Fruit fly (Drosophila melanogaster) whole organism, embryonic: ENCODE measurements around the gene CG4968.
A peak's percentile ranks its signal among the peaks of the same experiment; 100 is the strongest.

Experiments used
- CG10366 ChIP-seq: fragments of 200-800 bp; sonication (Bioruptor generic); IDR thresholded peaks from 2 replicates; pipeline ENCODE4 v1.3.6; 2022; ENCODE audit warnings: missing biosample characterization, missing genetic modification characterization
- CG10565 ChIP-seq: fragments of 200-800 bp; sonication (Bioruptor generic); optimal IDR thresholded peaks from 3 replicates; lab custom pipeline; 2016; ENCODE audit warnings: missing biosample characterization, mild to moderate bottlenecking, missing genetic modification characterization
- CG10979 ChIP-seq: fragments of 200-800 bp; sonication (Bioruptor generic); optimal IDR thresholded peaks from 2 replicates; lab custom pipeline; 2018; ENCODE audit warnings: missing biosample characterization, mild to moderate bottlenecking, missing genetic modification characterization, moderate library complexity
- CG11085 ChIP-seq: fragments of 200-800 bp; sonication (Bioruptor generic); IDR thresholded peaks from 2 replicates; pipeline ENCODE4 v1.3.6; 2022; ENCODE audit warnings: missing biosample characterization, missing genetic modification characterization
- CG11723 ChIP-seq: fragments of 200-800 bp; sonication (Bioruptor generic); optimal IDR thresholded peaks from 2 replicates; lab custom pipeline; 2017; ENCODE audit warnings: missing biosample characterization, mild to moderate bottlenecking, missing genetic modification characterization
- CG12219 ChIP-seq: fragments of 200-800 bp; sonication (Bioruptor generic); optimal IDR thresholded peaks from 3 replicates; lab custom pipeline; 2018; ENCODE audit warnings: missing biosample characterization, mild to moderate bottlenecking, missing genetic modification characterization
- CG12391 ChIP-seq: fragments of 200-800 bp; sonication (Bioruptor generic); optimal IDR thresholded peaks from 3 replicates; lab custom pipeline; 2018; ENCODE audit warnings: missing biosample characterization, mild to moderate bottlenecking, missing genetic modification characterization, moderate library complexity
- CG14710 ChIP-seq: fragments of 200-800 bp; sonication (Bioruptor generic); optimal IDR thresholded peaks from 3 replicates; lab custom pipeline; 2019; ENCODE audit warnings: missing biosample characterization, mild to moderate bottlenecking, missing genetic modification characterization, moderate library complexity
- CG14965 ChIP-seq: fragments of 200-800 bp; sonication (Bioruptor generic); optimal IDR thresholded peaks from 2 replicates; lab custom pipeline; 2016; ENCODE audit warnings: missing biosample characterization, missing genetic modification characterization, borderline replicate concordance
- CG15011 ChIP-seq: fragments of 200-800 bp; sonication (Bioruptor generic); optimal IDR thresholded peaks from 3 replicates; lab custom pipeline; 2018; ENCODE audit warnings: missing biosample characterization, mild to moderate bottlenecking, missing genetic modification characterization
- CG1529 ChIP-seq: fragments of 200-800 bp; sonication (Bioruptor generic); optimal IDR thresholded peaks from 3 replicates; lab custom pipeline; 2018; ENCODE audit warnings: missing biosample characterization, missing genetic modification characterization
- CG15601 ChIP-seq: fragments of 200-800 bp; sonication (Bioruptor generic); optimal IDR thresholded peaks from 3 replicates; lab custom pipeline; 2019; ENCODE audit warnings: missing biosample characterization, mild to moderate bottlenecking, missing genetic modification characterization, moderate library complexity
- CG16813 ChIP-seq: fragments of 200-800 bp; sonication (Bioruptor generic); IDR thresholded peaks from 3 replicates; pipeline ENCODE4 v1.3.6; 2022; ENCODE audit warnings: missing biosample characterization, missing genetic modification characterization; ENCODE audit not compliant: partially characterized antibody
- CG17361 ChIP-seq: fragments of 200-800 bp; sonication (Bioruptor generic); IDR thresholded peaks from 3 replicates; pipeline ENCODE4 v1.3.6; 2022; ENCODE audit warnings: missing biosample characterization, missing genetic modification characterization
- CG17829 ChIP-seq: fragments of 200-800 bp; optimal IDR thresholded peaks from 2 replicates; lab custom pipeline; 2019; ENCODE audit warnings: missing biosample characterization, mild to moderate bottlenecking, missing genetic modification characterization, moderate library complexity
- CG18011 ChIP-seq: fragments of 200-800 bp; sonication (Bioruptor generic); optimal IDR thresholded peaks from 2 replicates; lab custom pipeline; 2017; ENCODE audit warnings: missing biosample characterization, missing genetic modification characterization, mild to moderate bottlenecking, moderate library complexity, missing genotype
- CG18262 ChIP-seq: fragments of 200-800 bp; optimal IDR thresholded peaks from 3 replicates; lab custom pipeline; 2019; ENCODE audit warnings: missing biosample characterization, mild to moderate bottlenecking, missing genetic modification characterization, moderate library complexity
- CG18476 ChIP-seq: fragments of 200-800 bp; sonication (Bioruptor generic); optimal IDR thresholded peaks from 2 replicates; lab custom pipeline; 2016; ENCODE audit warnings: missing biosample characterization, mild to moderate bottlenecking, missing genetic modification characterization
- CG2129 ChIP-seq: fragments of 200-800 bp; sonication (Bioruptor generic); IDR thresholded peaks from 2 replicates; pipeline ENCODE4 v1.3.6; 2022; ENCODE audit warnings: missing biosample characterization, missing genetic modification characterization; ENCODE audit not compliant: partially characterized antibody
- CG2712 ChIP-seq: fragments of 200-800 bp; optimal IDR thresholded peaks from 3 replicates; lab custom pipeline; 2019; ENCODE audit warnings: missing biosample characterization, mild to moderate bottlenecking, missing genetic modification characterization, moderate library complexity
- CG2875 ChIP-seq: fragments of 200-800 bp; sonication (Bioruptor generic); optimal IDR thresholded peaks from 2 replicates; lab custom pipeline; 2017; ENCODE audit warnings: missing biosample characterization, mild to moderate bottlenecking, missing genetic modification characterization, missing genetic modification reagents
- CG9797 ChIP-seq: fragments of 200-800 bp; sonication (Bioruptor generic); optimal IDR thresholded peaks from 3 replicates; lab custom pipeline; 2018; ENCODE audit warnings: missing biosample characterization, mild to moderate bottlenecking, missing genetic modification characterization
- Doc2 ChIP-seq: fragments of 200-800 bp; sonication (Bioruptor generic); IDR thresholded peaks from 2 replicates; pipeline ENCODE4 v1.3.6; 2022; ENCODE audit warnings: missing biosample characterization, missing genetic modification characterization
- Doc3 ChIP-seq: fragments of 200-800 bp; sonication (Bioruptor generic); IDR thresholded peaks from 3 replicates; pipeline ENCODE4 v1.3.6; 2022; ENCODE audit warnings: missing biosample characterization, missing genetic modification characterization; ENCODE audit not compliant: partially characterized antibody
- Fer3 ChIP-seq: fragments of 200-800 bp; sonication (Bioruptor generic); optimal IDR thresholded peaks from 2 replicates; lab custom pipeline; 2018; ENCODE audit warnings: missing biosample characterization, mild to moderate bottlenecking, missing genetic modification characterization, moderate library complexity
- Gug ChIP-seq: fragments of 200-800 bp; sonication (Bioruptor generic); IDR thresholded peaks from 4 replicates; pipeline ENCODE4 v1.3.6; 2022; ENCODE audit warnings: missing biosample characterization, missing genetic modification characterization
- HmgZ ChIP-seq: fragments of 200-800 bp; sonication (Bioruptor generic); optimal IDR thresholded peaks from 2 replicates; lab custom pipeline; 2018; ENCODE audit warnings: missing biosample characterization, mild to moderate bottlenecking, missing genetic modification characterization
- Hr3 ChIP-seq: fragments of 200-800 bp; sonication (Bioruptor generic); optimal IDR thresholded peaks from 3 replicates; lab custom pipeline; 2016; ENCODE audit warnings: missing biosample characterization, missing genetic modification characterization
- Myb ChIP-seq: fragments of 200-800 bp; sonication (Bioruptor generic); optimal IDR thresholded peaks from 2 replicates; lab custom pipeline; 2016; ENCODE audit warnings: missing biosample characterization, missing genetic modification characterization
- PHDP ChIP-seq: fragments of 200-800 bp; sonication (Bioruptor generic); optimal IDR thresholded peaks from 3 replicates; lab custom pipeline; 2018; ENCODE audit warnings: missing biosample characterization, mild to moderate bottlenecking, missing genetic modification characterization, moderate library complexity
- Scr ChIP-seq: fragments of 200-800 bp; sonication (Bioruptor generic); IDR thresholded peaks from 2 replicates; pipeline ENCODE4 v1.3.6; 2022; ENCODE audit warnings: missing biosample characterization, missing genetic modification characterization; ENCODE audit not compliant: partially characterized antibody
- Xbp1 ChIP-seq: fragments of 200-800 bp; sonication (Bioruptor generic); optimal IDR thresholded peaks from 3 replicates; lab custom pipeline; 2016; ENCODE audit warnings: missing biosample characterization, mild to moderate bottlenecking, missing genetic modification characterization
- YL-1 ChIP-seq: fragments of 200-800 bp; sonication (Bioruptor generic); optimal IDR thresholded peaks from 3 replicates; lab custom pipeline; 2017; ENCODE audit warnings: missing biosample characterization, mild to moderate bottlenecking, missing genetic modification characterization
- ara ChIP-seq: fragments of 200-800 bp; sonication (Bioruptor generic); IDR thresholded peaks from 2 replicates; pipeline ENCODE4 v1.3.6; 2022; ENCODE audit warnings: missing biosample characterization, missing genetic modification characterization
- bab2 ChIP-seq: fragments of 200-800 bp; sonication (Bioruptor generic); optimal IDR thresholded peaks from 2 replicates; lab custom pipeline; 2016; ENCODE audit warnings: missing biosample characterization, missing genetic modification characterization
- crp ChIP-seq, 2 experiments: fragments of 200-800 bp; sonication (Bioruptor generic); optimal IDR thresholded peaks; 2 replicates in 1 of 2; 3 replicates in 1 of 2; lab custom pipeline; 2017; ENCODE audit warnings: missing biosample characterization in 2 of 2, missing genetic modification characterization in 2 of 2, mild to moderate bottlenecking in 1 of 2, moderate library complexity in 1 of 2
- ewg ChIP-seq: fragments of 200-800 bp; sonication (Bioruptor generic); optimal IDR thresholded peaks from 3 replicates; lab custom pipeline; 2017; ENCODE audit warnings: mild to moderate bottlenecking, missing biosample characterization, missing genetic modification reagents, missing genetic modification characterization
- fd3F ChIP-seq: fragments of 200-800 bp; sonication (Bioruptor generic); optimal IDR thresholded peaks from 2 replicates; lab custom pipeline; 2018; ENCODE audit warnings: missing biosample characterization, mild to moderate bottlenecking, missing genetic modification characterization, moderate library complexity
- fu2 ChIP-seq: fragments of 200-800 bp; sonication (Bioruptor generic); optimal IDR thresholded peaks from 2 replicates; lab custom pipeline; 2016; ENCODE audit warnings: missing biosample characterization, missing genetic modification characterization
- grau ChIP-seq: fragments of 200-800 bp; optimal IDR thresholded peaks from 3 replicates; lab custom pipeline; 2019; ENCODE audit warnings: missing biosample characterization, mild to moderate bottlenecking, missing genetic modification characterization, moderate library complexity
- lab ChIP-seq: fragments of 200-800 bp; sonication (Bioruptor generic); optimal IDR thresholded peaks from 3 replicates; lab custom pipeline; 2017; ENCODE audit warnings: missing biosample characterization, missing genetic modification characterization, mild to moderate bottlenecking, moderate library complexity, missing genetic modification reagents
- lola ChIP-seq, 3 experiments: fragments of >200 bp in 2 of 3; fragments of 200-800 bp in 1 of 3; sonication (Bioruptor generic) in 1 of 3; optimal IDR thresholded peaks; 2 replicates each; lab custom pipeline; 2017 to 2019; ENCODE audit warnings: missing biosample characterization in 3 of 3, missing genetic modification characterization in 3 of 3, mild to moderate bottlenecking in 1 of 3, moderate library complexity in 1 of 3
- maf-S ChIP-seq: fragments of 200-800 bp; sonication (Bioruptor generic); optimal IDR thresholded peaks from 2 replicates; lab custom pipeline; 2016; ENCODE audit warnings: missing biosample characterization, missing genetic modification characterization
- nau ChIP-seq: fragments of 200-800 bp; sonication (Bioruptor generic); optimal IDR thresholded peaks from 3 replicates; lab custom pipeline; 2017; ENCODE audit warnings: missing biosample characterization, mild to moderate bottlenecking, missing genetic modification characterization, missing genetic modification reagents
- phol ChIP-seq: fragments of 200-800 bp; sonication (Bioruptor generic); optimal IDR thresholded peaks from 3 replicates; lab custom pipeline; 2018; ENCODE audit warnings: missing biosample characterization, mild to moderate bottlenecking, missing genetic modification characterization, moderate library complexity
- psq ChIP-seq: fragments of 200-800 bp; sonication (Bioruptor generic); optimal IDR thresholded peaks from 2 replicates; lab custom pipeline; 2017; ENCODE audit warnings: missing biosample characterization, missing genetic modification characterization
- sens ChIP-seq: fragments of 200-800 bp; sonication (Bioruptor generic); peaks from one replicate; lab custom pipeline; 2016; ENCODE audit warnings: missing biosample characterization, missing genetic modification characterization
- wek ChIP-seq: fragments of 200-800 bp; sonication (Bioruptor generic); optimal IDR thresholded peaks from 3 replicates; lab custom pipeline; 2018; ENCODE audit warnings: missing biosample characterization, mild to moderate bottlenecking, missing genetic modification characterization, moderate library complexity

Gene CG4968

DNA sequence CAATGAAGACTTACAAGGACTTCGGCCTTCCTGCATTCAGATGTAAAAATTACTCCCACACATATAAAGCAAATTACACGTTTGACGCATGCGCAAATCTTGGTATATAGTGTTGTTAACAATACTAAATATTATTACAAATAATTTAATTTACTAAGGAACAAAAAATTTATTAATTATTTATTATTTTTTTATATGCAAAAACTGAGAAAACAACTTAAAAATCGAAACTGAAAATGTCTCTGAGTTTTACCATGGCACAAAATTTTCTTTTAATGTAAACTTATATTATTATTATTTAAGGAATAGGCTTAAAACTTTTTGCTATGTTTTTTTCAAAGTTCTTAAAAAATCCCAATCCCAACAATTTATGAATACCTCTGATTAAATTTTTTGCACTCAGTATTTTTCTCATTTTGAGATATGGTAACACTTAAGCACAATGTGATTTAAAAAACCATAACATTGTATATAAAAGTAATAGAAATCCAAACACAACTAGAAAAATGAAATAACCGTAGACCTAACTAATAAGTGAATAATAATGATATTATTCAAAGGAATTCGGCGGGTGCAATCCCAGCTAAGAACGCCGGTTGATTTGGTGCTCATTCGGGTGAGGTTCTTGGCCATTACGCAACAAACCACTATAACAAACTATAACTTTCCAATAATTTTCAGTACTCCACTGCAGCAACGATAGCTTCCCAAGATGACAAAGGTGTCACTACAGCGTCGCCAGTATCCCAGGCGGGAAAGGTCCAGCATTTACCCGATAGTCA, 24.5 kb downstream of the CG4968 start, which contains the start of the genes Schip1 and Cox10 (continued):
- TF ChIP-seq CG9797 (GFP tag; lab: Kevin White, UChicago) (peak; percentile 14), CG18476 (GFP tag; lab: Kevin White, UChicago) (no peak), CG2129 (GFP tag; lab: Robert Waterston, UW) (no peak), CG14710 (tag; lab: Kevin White, UChicago) (peak; percentile 46), bab2 (GFP tag; lab: Kevin White, UChicago) (no peak), CG2875 (GFP tag; lab: Kevin White, UChicago) (no peak), CG12391 (peak; percentile 72), ara (no peak), psq (GFP tag; lab: Kevin White, UChicago) (no peak), YL-1 (peak; percentile 24), CG16813 (GFP tag; lab: Robert Waterston, UW) (no peak), CG11723 (GFP tag; lab: Kevin White, UChicago) (no peak), grau (no peak), Doc3 (no peak), CG14965 (GFP tag; lab: Kevin White, UChicago) (no peak), wek (peak; percentile 61), crp (GFP tag; optimal IDR thresholded peaks at IDR 0.05; lab: Kevin White, UChicago) (no peak), phol (tag; lab: Kevin White, UChicago) (peak; percentile 20), HmgZ (peak; percentile 19), Doc2 (GFP tag; lab: Robert Waterston, UW) (no peak), maf-S (no peak), CG11085 (GFP tag; lab: Robert Waterston, UW) (no peak), CG12219 (GFP tag; lab: Kevin White, UChicago) (no peak), CG18262 (tag; lab: Kevin White, UChicago) (peak; percentile 38), CG2712 (peak; percentile 40), lab (GFP tag; lab: Kevin White, UChicago) (no peak), PHDP (tag; lab: Kevin White, UChicago) (peak; percentile 43), lola (GFP tag; optimal IDR thresholded peaks at IDR 0.05; lab: Kevin White, UChicago) (peak in 1 of 3 experiments; percentile 22), Hr3 (GFP tag; lab: Kevin White, UChicago) (peak; percentile 2), Xbp1 (GFP tag; lab: Kevin White, UChicago) (no peak), Myb (GFP tag; lab: Kevin White, UChicago) (no peak), CG10366 (GFP tag; lab: Robert Waterston, UW) (no peak), fd3F (GFP tag; lab: Kevin White, UChicago) (no peak), CG10979 (tag; lab: Kevin White, UChicago) (peak; percentile 20), Fer3 (no peak), ewg (GFP tag; lab: Kevin White, UChicago) (peak; percentile 87), CG15011 (no peak), CG10565 (GFP tag; lab: Kevin White, UChicago) (no peak), nau (GFP tag; lab: Kevin White, UChicago) (no peak), Gug (GFP tag; lab: Robert Waterston, UW) (no peak), Scr (GFP tag; lab: Robert Waterston, UW) (no peak), sens (peak; percentile 59), CG17361 (GFP tag; lab: Robert Waterston, UW) (peak; percentile 26; the same call in 1 of the 3 replicates), CG15601 (tag; lab: Kevin White, UChicago) (peak; percentile 23), fu2 (GFP tag; lab: Kevin White, UChicago) (no peak), CG17829 (peak; percentile 49), CG1529 (GFP tag; lab: Kevin White, UChicago) (no peak), CG18011 (GFP tag; lab: Kevin White, UChicago) (no peak)
